Fruit fly (Drosophila melanogaster) whole organism, prepupa: ENCODE results near the gene PDZ-GEF.
A peak's percentile ranks its signal among the peaks of the same experiment; 100 is the strongest.

Experiments
- Blimp-1 ChIP-seq: fragments of 200-800 bp; sonication (Bioruptor generic); optimal IDR thresholded peaks from 3 replicates; lab custom pipeline; 2017; ENCODE audit warnings: missing biosample characterization, missing genetic modification characterization, mild to moderate bottlenecking, moderate library complexity, missing genetic modification reagents
- CG10669 ChIP-seq: fragments of 200-800 bp; sonication (Bioruptor generic); optimal IDR thresholded peaks from 3 replicates; lab custom pipeline; 2018; ENCODE audit warnings: missing biosample characterization, mild to moderate bottlenecking, missing genetic modification characterization, moderate library complexity
- CG11294 ChIP-seq: fragments of 200-800 bp; sonication (Bioruptor generic); IDR thresholded peaks from 2 replicates; pipeline ENCODE4 v1.3.6; 2022; ENCODE audit warnings: missing biosample characterization, missing genetic modification characterization
- CG11762 ChIP-seq: fragments of 200-800 bp; sonication (Bioruptor generic); optimal IDR thresholded peaks from 3 replicates; lab custom pipeline; 2016; ENCODE audit warnings: missing biosample characterization, missing genetic modification characterization; ENCODE audit not compliant: insufficient read depth
- CG11902 ChIP-seq: fragments of 200-800 bp; sonication (Bioruptor generic); optimal IDR thresholded peaks from 3 replicates; lab custom pipeline; 2016; ENCODE audit warnings: missing biosample characterization, missing genetic modification characterization
- CG15336 ChIP-seq: fragments of 200-800 bp; sonication (Bioruptor generic); IDR thresholded peaks from 2 replicates; pipeline ENCODE4 v1.3.6; 2022; ENCODE audit warnings: missing biosample characterization, missing genetic modification characterization
- CG1621 ChIP-seq: fragments of 200-800 bp; sonication (Bioruptor generic); optimal IDR thresholded peaks from 3 replicates; lab custom pipeline; 2018; ENCODE audit warnings: missing biosample characterization, mild to moderate bottlenecking, missing genetic modification characterization
- CG16779 ChIP-seq: fragments of 200-800 bp; sonication (Bioruptor generic); optimal IDR thresholded peaks from 3 replicates; lab custom pipeline; 2017; ENCODE audit warnings: missing biosample characterization, mild to moderate bottlenecking, missing genetic modification characterization
- CG3032 ChIP-seq: fragments of 200-800 bp; optimal IDR thresholded peaks from 2 replicates; lab custom pipeline; 2019; ENCODE audit warnings: missing biosample characterization, mild to moderate bottlenecking, missing genetic modification characterization, moderate library complexity
- CG32006 ChIP-seq: fragments of 200-800 bp; sonication (Bioruptor generic); optimal IDR thresholded peaks from 3 replicates; lab custom pipeline; 2017; ENCODE audit warnings: missing biosample characterization, mild to moderate bottlenecking, missing genetic modification characterization
- CG34406 ChIP-seq: fragments of 200-800 bp; sonication (Bioruptor generic); optimal IDR thresholded peaks from 3 replicates; lab custom pipeline; 2016; ENCODE audit warnings: missing biosample characterization, missing genetic modification characterization
- CG3919 ChIP-seq: fragments of 200-800 bp; sonication (Bioruptor generic); optimal IDR thresholded peaks from 3 replicates; lab custom pipeline; 2016; ENCODE audit warnings: missing biosample characterization, missing genetic modification characterization
- CG4318 ChIP-seq: fragments of 200-800 bp; sonication (Bioruptor generic); optimal IDR thresholded peaks from 3 replicates; lab custom pipeline; 2017; ENCODE audit warnings: missing biosample characterization, mild to moderate bottlenecking, missing genetic modification characterization
- CG6163 ChIP-seq: fragments of 200-800 bp; sonication (Bioruptor generic); IDR thresholded peaks from 3 replicates; pipeline ENCODE4 v1.3.6; 2022; ENCODE audit warnings: missing biosample characterization, missing genetic modification characterization
- CG6276 ChIP-seq: fragments of 200-800 bp; sonication (Bioruptor generic); optimal IDR thresholded peaks from 2 replicates; lab custom pipeline; 2017; ENCODE audit warnings: missing biosample characterization, mild to moderate bottlenecking, missing genetic modification characterization
- CG6792 ChIP-seq: fragments of 200-800 bp; sonication (Bioruptor generic); optimal IDR thresholded peaks from 3 replicates; lab custom pipeline; 2016; ENCODE audit warnings: missing biosample characterization, missing genetic modification characterization
- CG6808 ChIP-seq: fragments of 200-800 bp; sonication (Bioruptor generic); optimal IDR thresholded peaks from 3 replicates; lab custom pipeline; 2017; ENCODE audit warnings: missing biosample characterization, missing genetic modification characterization, mild to moderate bottlenecking, moderate library complexity, missing genetic modification reagents
- CG6854 ChIP-seq: fragments of 200-800 bp; sonication (Bioruptor generic); optimal IDR thresholded peaks from 2 replicates; lab custom pipeline; 2017; ENCODE audit warnings: missing biosample characterization, mild to moderate bottlenecking, missing genetic modification characterization
- CG8119 ChIP-seq: fragments of 200-800 bp; sonication (Bioruptor generic); IDR thresholded peaks from 3 replicates; pipeline ENCODE4 v1.3.6; 2022; ENCODE audit warnings: missing biosample characterization, missing genetic modification characterization
- CG8632 ChIP-seq: fragments of 200-800 bp; sonication (Bioruptor generic); optimal IDR thresholded peaks from 3 replicates; lab custom pipeline; 2016; ENCODE audit warnings: missing biosample characterization, missing genetic modification characterization
- Eip78C ChIP-seq: fragments of 200-800 bp; sonication (Bioruptor generic); peaks from one replicate; lab custom pipeline; 2016; ENCODE audit warnings: missing biosample characterization, missing genetic modification characterization
- Eip93F ChIP-seq: fragments of 200-800 bp; sonication (Bioruptor generic); optimal IDR thresholded peaks from 2 replicates; lab custom pipeline; 2016; ENCODE audit warnings: missing biosample characterization, mild to moderate bottlenecking, missing genetic modification characterization
- Ets21C ChIP-seq: fragments of 200-800 bp; sonication (Bioruptor generic); optimal IDR thresholded peaks from 3 replicates; lab custom pipeline; 2016; ENCODE audit warnings: missing biosample characterization, missing genetic modification characterization
- Ets96B ChIP-seq: fragments of 200-800 bp; optimal IDR thresholded peaks from 2 replicates; lab custom pipeline; 2019; ENCODE audit warnings: missing biosample characterization, mild to moderate bottlenecking, missing genetic modification characterization, moderate library complexity
- Gug ChIP-seq: fragments of 200-800 bp; sonication (Bioruptor generic); IDR thresholded peaks from 2 replicates; pipeline ENCODE4 v1.3.6; 2022; ENCODE audit warnings: missing biosample characterization, missing genetic modification characterization
- Hr38 ChIP-seq: sonication (Bioruptor generic); optimal IDR thresholded peaks from 2 replicates; lab custom pipeline; 2016; ENCODE audit warnings: missing biosample characterization, missing genetic modification characterization
- Hr39 ChIP-seq: fragments of 200-800 bp; sonication (Bioruptor generic); optimal IDR thresholded peaks from 2 replicates; lab custom pipeline; 2016; ENCODE audit warnings: missing biosample characterization, missing genetic modification characterization
- Hr4 ChIP-seq: fragments of 200-800 bp; sonication (Bioruptor generic); optimal IDR thresholded peaks from 3 replicates; lab custom pipeline; 2016; ENCODE audit warnings: missing biosample characterization, missing genetic modification characterization
- Met ChIP-seq: fragments of 200-800 bp; sonication (Bioruptor generic); optimal IDR thresholded peaks from 3 replicates; lab custom pipeline; 2016; ENCODE audit warnings: missing biosample characterization, missing genetic modification characterization
- OdsH ChIP-seq: fragments of 200-800 bp; sonication (Bioruptor generic); optimal IDR thresholded peaks from 3 replicates; lab custom pipeline; 2016; ENCODE audit warnings: missing biosample characterization, missing genetic modification characterization
- Sox14 ChIP-seq: fragments of 200-800 bp; sonication (Bioruptor generic); optimal IDR thresholded peaks from 3 replicates; lab custom pipeline; 2016; ENCODE audit warnings: missing biosample characterization, missing genetic modification characterization
- Sox15 ChIP-seq: fragments of 200-800 bp; sonication (Bioruptor generic); optimal IDR thresholded peaks from 3 replicates; lab custom pipeline; 2016; ENCODE audit warnings: missing biosample characterization, missing genetic modification characterization
- achi ChIP-seq: fragments of 200-800 bp; sonication (Bioruptor generic); optimal IDR thresholded peaks from 3 replicates; lab custom pipeline; 2016; ENCODE audit warnings: missing biosample characterization, missing genetic modification characterization
- acj6 ChIP-seq: fragments of 200-800 bp; sonication (Bioruptor generic); optimal IDR thresholded peaks from 3 replicates; lab custom pipeline; 2016; ENCODE audit warnings: missing biosample characterization, missing genetic modification characterization
- cyc ChIP-seq: fragments of 200-800 bp; sonication (Bioruptor generic); optimal IDR thresholded peaks from 3 replicates; lab custom pipeline; 2016; ENCODE audit warnings: missing biosample characterization, missing genetic modification characterization
- dac ChIP-seq: fragments of 200-800 bp; sonication (Bioruptor generic); optimal IDR thresholded peaks from 2 replicates; lab custom pipeline; 2017; ENCODE audit warnings: missing biosample characterization, mild to moderate bottlenecking, missing genetic modification characterization
- dsx ChIP-seq: fragments of 200-800 bp; optimal IDR thresholded peaks from 3 replicates; lab custom pipeline; 2019; ENCODE audit warnings: missing biosample characterization, mild to moderate bottlenecking, missing genetic modification characterization, moderate library complexity; ENCODE audit not compliant: poor library complexity, severe bottlenecking
- eg ChIP-seq: fragments of 200-800 bp; sonication (Bioruptor generic); IDR thresholded peaks from 3 replicates; pipeline ENCODE4 v1.3.6; 2022; ENCODE audit warnings: missing biosample characterization, missing genetic modification characterization
- esn ChIP-seq: fragments of 200-800 bp; sonication (Bioruptor generic); optimal IDR thresholded peaks from 2 replicates; lab custom pipeline; 2016; ENCODE audit warnings: missing biosample characterization, mild to moderate bottlenecking, missing genetic modification characterization, moderate library complexity
- fd59A ChIP-seq: fragments of 200-800 bp; sonication (Bioruptor generic); optimal IDR thresholded peaks from 2 replicates; lab custom pipeline; 2017; ENCODE audit warnings: missing biosample characterization, mild to moderate bottlenecking, missing genetic modification characterization, missing genetic modification reagents
- fd85E ChIP-seq: fragments of 200-800 bp; sonication (Bioruptor generic); optimal IDR thresholded peaks from 3 replicates; lab custom pipeline; 2016; ENCODE audit warnings: missing biosample characterization, missing genetic modification characterization
- lz ChIP-seq: fragments of 200-800 bp; sonication (Bioruptor generic); optimal IDR thresholded peaks from 3 replicates; lab custom pipeline; 2016; ENCODE audit warnings: missing biosample characterization, missing genetic modification characterization
- net ChIP-seq: fragments of 200-800 bp; sonication (Bioruptor generic); optimal IDR thresholded peaks from 3 replicates; lab custom pipeline; 2016; ENCODE audit warnings: missing biosample characterization, missing genetic modification characterization
- pdm3 ChIP-seq: fragments of 200-800 bp; sonication (Bioruptor generic); optimal IDR thresholded peaks from 3 replicates; lab custom pipeline; 2016; ENCODE audit warnings: missing biosample characterization, missing genetic modification characterization
- salr ChIP-seq, 2 experiments: fragments of 200-800 bp; sonication (Bioruptor generic); optimal IDR thresholded peaks; 3 replicates each; lab custom pipeline; 2016 to 2018; ENCODE audit warnings: missing biosample characterization in 2 of 2, missing genetic modification characterization in 2 of 2, mild to moderate bottlenecking in 1 of 2
- spab ChIP-seq: fragments of 200-800 bp; sonication (Bioruptor generic); optimal IDR thresholded peaks from 2 replicates; lab custom pipeline; 2017; ENCODE audit warnings: missing biosample characterization, mild to moderate bottlenecking, missing genetic modification characterization, missing genetic modification reagents
- ss ChIP-seq, 2 experiments: fragments of 200-800 bp; sonication (Bioruptor generic); optimal IDR thresholded peaks; 2 replicates in 1 of 2; 3 replicates in 1 of 2; lab custom pipeline; 2017 to 2018; ENCODE audit warnings: mild to moderate bottlenecking in 2 of 2, missing biosample characterization in 2 of 2, missing genetic modification characterization in 2 of 2, moderate library complexity in 1 of 2
- svp ChIP-seq: fragments of 200-800 bp; sonication (Bioruptor generic); peaks from one replicate; lab custom pipeline; 2016; ENCODE audit warnings: missing biosample characterization, missing genetic modification characterization

Gene PDZ-GEF

dm6 chr2L:6276815-6277214, 46.8 kb upstream of the PDZ-GEF start (continued):
- TF ChIP-seq CG11294 (GFP tag; lab: Robert Waterston, UW) (no peak), lz (GFP tag; lab: Kevin White, UChicago) (peak; percentile 0), CG16779 (tag; lab: Kevin White, UChicago) (peak; percentile 7), Eip78C (GFP tag; lab: Kevin White, UChicago) (peak; percentile 83), Blimp-1 (no peak), Ets96B (tag; lab: Kevin White, UChicago) (no peak), CG6163 (no peak), Hr4 (peak; percentile 69), CG6792 (GFP tag; lab: Kevin White, UChicago) (no peak), Sox14 (GFP tag; lab: Kevin White, UChicago) (peak; percentile 28), CG6808 (peak; percentile 20), CG6276 (GFP tag; lab: Kevin White, UChicago) (peak; percentile 70), CG4318 (GFP tag; lab: Kevin White, UChicago) (peak; percentile 46), CG11762 (peak; percentile 15), svp (GFP tag; lab: Kevin White, UChicago) (peak; percentile 66), Met (GFP tag; lab: Kevin White, UChicago) (peak; percentile 11), dac (GFP tag; lab: Kevin White, UChicago) (peak; percentile 38), cyc (no peak), salr (GFP tag; optimal IDR thresholded peaks at IDR 0.05; lab: Kevin White, UChicago) (peak in 1 of 2 experiments; percentile 13), dsx (GFP tag; lab: Kevin White, UChicago) (no peak), Gug (GFP tag; lab: Robert Waterston, UW) (peak; percentile 24; the same call in 1 of the 2 replicates), CG32006 (GFP tag; lab: Kevin White, UChicago) (peak; percentile 77)

- TF ChIP-seq CG15336 (GFP tag; lab: Robert Waterston, UW) (no peak), Hr39 (peak; percentile 23), CG6792 (GFP tag; lab: Kevin White, UChicago) (no peak), CG11902 (no peak), Ets96B (tag; lab: Kevin White, UChicago) (peak; percentile 28), CG16779 (tag; lab: Kevin White, UChicago) (no peak), ss (GFP tag; optimal IDR thresholded peaks at IDR 0.05; lab: Kevin White, UChicago) (peak in 1 of 2 experiments; percentile 5), svp (GFP tag; lab: Kevin White, UChicago) (peak; percentile 69), CG10669 (GFP tag; lab: Kevin White, UChicago) (peak; percentile 19), acj6 (peak; percentile 28), CG8119 (GFP tag; lab: Robert Waterston, UW) (0 out of 3 replicates have a peak, but pooled peaks have one; percentile 37), CG6163 (peak; percentile 63), dsx (GFP tag; lab: Kevin White, UChicago) (no peak), CG11294 (GFP tag; lab: Robert Waterston, UW) (no peak), CG3032 (tag; lab: Kevin White, UChicago) (peak; percentile 0), salr (GFP tag; optimal IDR thresholded peaks at IDR 0.05; lab: Kevin White, UChicago) (no peak), spab (GFP tag; lab: Kevin White, UChicago) (peak; percentile 11), net (GFP tag; lab: Kevin White, UChicago) (no peak), CG6276 (GFP tag; lab: Kevin White, UChicago) (no peak), CG1621 (tag; lab: Kevin White, UChicago) (no peak), eg (GFP tag; lab: Robert Waterston, UW) (0 out of 3 replicates have a peak, but pooled peaks have one; percentile 30), Blimp-1 (no peak), Met (GFP tag; lab: Kevin White, UChicago) (peak; percentile 8), fd59A (no peak), lz (GFP tag; lab: Kevin White, UChicago) (peak; percentile 19), esn (GFP tag; lab: Kevin White, UChicago) (no peak), Eip93F (GFP tag; lab: Kevin White, UChicago) (no peak), Hr4 (peak; percentile 42), achi (GFP tag; lab: Kevin White, UChicago) (peak; percentile 18), Hr38 (GFP tag; lab: Kevin White, UChicago) (no peak), fd85E (GFP tag; lab: Kevin White, UChicago) (no peak), CG34406 (GFP tag; lab: Kevin White, UChicago) (no peak), CG3919 (GFP tag; lab: Kevin White, UChicago) (peak; percentile 34), CG6854 (GFP tag; lab: Kevin White, UChicago) (no peak), OdsH (GFP tag; lab: Kevin White, UChicago) (no peak), CG8632 (GFP tag; lab: Kevin White, UChicago) (no peak), Ets21C (GFP tag; lab: Kevin White, UChicago) (no peak), pdm3 (peak; percentile 15), Sox15 (GFP tag; lab: Kevin White, UChicago) (no peak), CG11762 (no peak)
Observed at dm6 chr2L:6280328-6280727, 43.2 kb upstream of the PDZ-GEF start.
